Fruit fly (Drosophila melanogaster): ENCODE results near the gene CG14722.

CG14722 gene

dm6 chr3R:11773999-11774397 lies 32.3 kb downstream of the CG14722 start (continued):
- peak; percentile 86 for TF ChIP-seq CG7839 (tag; optimal IDR thresholded peaks at IDR 0.05)
- no peak for TF ChIP-seq nau (GFP tag; optimal IDR thresholded peaks at IDR 0.05)
- TF ChIP-seq Sox102F (GFP tag; optimal IDR thresholded peaks at IDR 0.05): peak; percentile 74
- no peak for TF ChIP-seq fd102C (GFP tag; optimal IDR thresholded peaks at IDR 0.05)
- TF ChIP-seq fd3F (GFP tag; optimal IDR thresholded peaks at IDR 0.05): peak; percentile 66
- TF ChIP-seq CG11504 (tag; optimal IDR thresholded peaks at IDR 0.05): peak; percentile 86
- TF ChIP-seq hb (GFP tag; IDR thresholded peaks at IDR 0.05; ENCODE audit: partially characterized antibody): no peak
- peak; percentile 85 for TF ChIP-seq CG15696 (tag; optimal IDR thresholded peaks at IDR 0.05)
- peak; percentile 43 for TF ChIP-seq CG10431 (GFP tag; optimal IDR thresholded peaks at IDR 0.05)
- peak; percentile 63 for TF ChIP-seq caup (GFP tag; optimal IDR thresholded peaks at IDR 0.05; ENCODE audit: severe bottlenecking)
- no peak for TF ChIP-seq CG7928 (GFP tag; optimal IDR thresholded peaks at IDR 0.05)
- TF ChIP-seq CG10462 (GFP tag; optimal IDR thresholded peaks at IDR 0.05): peak; percentile 4
- TF ChIP-seq CG6254 (GFP tag; optimal IDR thresholded peaks at IDR 0.05): peak; percentile 37
- peak; percentile 68 for TF ChIP-seq odd (GFP tag; optimal IDR thresholded peaks at IDR 0.05)
- TF ChIP-seq fu2 (GFP tag; optimal IDR thresholded peaks at IDR 0.05): no peak
- no peak for TF ChIP-seq gfzf (GFP tag; optimal IDR thresholded peaks at IDR 0.05)
- peak; percentile 86 for TF ChIP-seq nmo (GFP tag; optimal IDR thresholded peaks at IDR 0.05)
- TF ChIP-seq so (GFP tag; IDR thresholded peaks at IDR 0.05): no peak
- TF ChIP-seq Dek (tag; optimal IDR thresholded peaks at IDR 0.05): peak; percentile 75
- no peak for TF ChIP-seq grn (GFP tag; optimal IDR thresholded peaks at IDR 0.05)
- peak; percentile 84 for TF ChIP-seq lab (GFP tag; optimal IDR thresholded peaks at IDR 0.05)
- peak; percentile 4; the same call in 1 of the 2 replicates for TF ChIP-seq onecut (GFP tag; IDR thresholded peaks at IDR 0.05)
- TF ChIP-seq cas (GFP tag; IDR thresholded peaks at IDR 0.05): no peak
- no peak for TF ChIP-seq CG10274 (GFP tag; optimal IDR thresholded peaks at IDR 0.05)
- no peak for TF ChIP-seq Myb (GFP tag; optimal IDR thresholded peaks at IDR 0.05)
- TF ChIP-seq H15 (GFP tag; IDR thresholded peaks at IDR 0.05): no peak
- TF ChIP-seq chif (GFP tag; optimal IDR thresholded peaks at IDR 0.05): peak in 1 of 2 experiments; percentile 55
- TF ChIP-seq Sin3A (optimal IDR thresholded peaks at IDR 0.05): no peak
- peak; percentile 38; the same call in 1 of the 2 replicates for TF ChIP-seq CG9932 (GFP tag; IDR thresholded peaks at IDR 0.05)
- TF ChIP-seq slbo (GFP tag; IDR thresholded peaks at IDR 0.05): peak; percentile 73
- TF ChIP-seq CG6791 (GFP tag; IDR thresholded peaks at IDR 0.05; ENCODE audit: partially characterized antibody): no peak
- peak; percentile 28; the same call in 1 of the 2 replicates for TF ChIP-seq E2f2 (GFP tag; IDR thresholded peaks at IDR 0.05)
- TF ChIP-seq CG3847 (GFP tag; IDR thresholded peaks at IDR 0.05): peak; percentile 43; the same call in 1 of the 2 replicates
- peak; percentile 30 for TF ChIP-seq CG1792 (GFP tag; optimal IDR thresholded peaks at IDR 0.05)
- no peak for TF ChIP-seq lbe (GFP tag; optimal IDR thresholded peaks at IDR 0.05)
- TF ChIP-seq salm (tag; optimal IDR thresholded peaks at IDR 0.05): no peak
- TF ChIP-seq CG6683 (GFP tag; optimal IDR thresholded peaks at IDR 0.05): peak; percentile 58
- no peak for TF ChIP-seq CG13287 (GFP tag; IDR thresholded peaks at IDR 0.05; ENCODE audit: partially characterized antibody)
- no peak for TF ChIP-seq BEAF-32 (GFP tag; optimal IDR thresholded peaks at IDR 0.05)
- TF ChIP-seq Dref (GFP tag; IDR thresholded peaks at IDR 0.05): no peak
- TF ChIP-seq CG8478 (optimal IDR thresholded peaks at IDR 0.05): no peak
- TF ChIP-seq phol (tag; optimal IDR thresholded peaks at IDR 0.05): peak; percentile 74
- peak; percentile 25 for TF ChIP-seq Bteb2 (GFP tag; optimal IDR thresholded peaks at IDR 0.05)
- no peak for TF ChIP-seq seq (GFP tag; IDR thresholded peaks at IDR 0.05)
- no peak for TF ChIP-seq CG16779 (GFP tag; IDR thresholded peaks at IDR 0.05)
- no peak for TF ChIP-seq CG12071 (GFP tag; optimal IDR thresholded peaks at IDR 0.05)
- TF ChIP-seq luna (GFP tag; optimal IDR thresholded peaks at IDR 0.05): no peak
- no peak for TF ChIP-seq Mad (GFP tag; optimal IDR thresholded peaks at IDR 0.05)
- TF ChIP-seq pum (GFP tag; optimal IDR thresholded peaks at IDR 0.05): peak; percentile 27
- peak; percentile 70 for TF ChIP-seq Hand (GFP tag; optimal IDR thresholded peaks at IDR 0.05)
- peak; percentile 36 for TF ChIP-seq HmgZ (tag; optimal IDR thresholded peaks at IDR 0.05)
